Fruit fly (Drosophila melanogaster) whole organism, embryonic: ENCODE data around the gene hiro.

Experiments used
- CG10462 ChIP-seq: fragments of 200-800 bp; sonication (Bioruptor generic); optimal IDR thresholded peaks from 2 replicates; lab custom pipeline; 2016; ENCODE audit warnings: missing biosample characterization, missing genetic modification characterization
- CG10654 ChIP-seq: fragments of 200-800 bp; sonication (Bioruptor generic); optimal IDR thresholded peaks from 2 replicates; lab custom pipeline; 2016; ENCODE audit warnings: missing biosample characterization, missing genetic modification characterization
- CG15073 ChIP-seq: fragments of 200-800 bp; sonication (Bioruptor generic); optimal IDR thresholded peaks from 2 replicates; lab custom pipeline; 2016; ENCODE audit warnings: missing biosample characterization, missing genetic modification characterization
- CG15269 ChIP-seq: fragments of 200-800 bp; sonication (Bioruptor generic); optimal IDR thresholded peaks from 2 replicates; lab custom pipeline; 2018; ENCODE audit warnings: missing biosample characterization, mild to moderate bottlenecking, missing genetic modification characterization, moderate library complexity
- CG18599 ChIP-seq: fragments of 200-800 bp; sonication (Bioruptor generic); optimal IDR thresholded peaks from 3 replicates; lab custom pipeline; 2017; ENCODE audit warnings: missing biosample characterization, missing genetic modification characterization, mild to moderate bottlenecking, moderate library complexity, missing genetic modification reagents
- CG7963 ChIP-seq: fragments of 200-800 bp; sonication (Bioruptor generic); IDR thresholded peaks from 3 replicates; pipeline ENCODE4 v1.3.6; 2022; ENCODE audit warnings: missing biosample characterization, missing genetic modification characterization; ENCODE audit not compliant: partially characterized antibody
- her ChIP-seq: fragments of 200-800 bp; sonication (Bioruptor generic); optimal IDR thresholded peaks from 2 replicates; lab custom pipeline; 2016; ENCODE audit warnings: missing biosample characterization, missing genetic modification characterization
- slou ChIP-seq: fragments of 200-800 bp; sonication (Bioruptor generic); optimal IDR thresholded peaks from 3 replicates; lab custom pipeline; 2016; ENCODE audit warnings: missing biosample characterization, missing genetic modification characterization
- wor ChIP-seq: fragments of 200-800 bp; sonication (Bioruptor generic); IDR thresholded peaks from 2 replicates; pipeline ENCODE4 v1.3.6; 2022; ENCODE audit warnings: missing biosample characterization, missing genetic modification characterization

- TF ChIP-seq CG18599 (GFP tag; lab: Kevin White, UChicago), result peak; percentile 82
- peak; percentile 76 for TF ChIP-seq CG10654
- peak; percentile 72 for TF ChIP-seq CG15073 (GFP tag; lab: Kevin White, UChicago)
- peak; percentile 76 for TF ChIP-seq CG15269 (tag; lab: Kevin White, UChicago)
- TF ChIP-seq her (GFP tag; lab: Kevin White, UChicago), result peak; percentile 85
- TF ChIP-seq CG10462 (GFP tag; lab: Kevin White, UChicago), result peak; percentile 76
- TF ChIP-seq slou (GFP tag; lab: Kevin White, UChicago), result peak; percentile 75
- TF ChIP-seq CG7963, result no peak
- 0 out of 2 replicates have a peak, but pooled peaks have one; percentile 39 for TF ChIP-seq wor
These were observed 24.2 kb upstream of the hiro start, which contains the start of gene CG13896 for dm6 chr3L:711839-712553.
